Worm (Caenorhabditis elegans) whole organism, L2 larva: ENCODE results near the gene Y43F8B.2.

Experiments used
- C34F6.9 ChIP-seq: fragments of 150-350 bp; optimal IDR thresholded peaks from 2 replicates; lab custom pipeline; 2014; ENCODE audit warnings: missing biosample characterization, missing genetic modification characterization
- F13H6.1 ChIP-seq: sonication (generic microtip); optimal IDR thresholded peaks from 2 replicates; lab custom pipeline; 2016; ENCODE audit warnings: missing genetic modification characterization, missing compliant biosample characterization
- R02D3.7 ChIP-seq: fragments of 150-350 bp; optimal IDR thresholded peaks from 2 replicates; lab custom pipeline; 2014; ENCODE audit warnings: missing biosample characterization, missing genetic modification characterization
- Y55F3AM.14 ChIP-seq: fragments of 200-800 bp; sonication (Bioruptor generic); optimal IDR thresholded peaks from 2 replicates; lab custom pipeline; 2018; ENCODE audit warnings: mild to moderate bottlenecking, missing genetic modification characterization, missing compliant biosample characterization
- ZK546.5 ChIP-seq: sonication (generic microtip); optimal IDR thresholded peaks from 2 replicates; lab custom pipeline; 2017; ENCODE audit warnings: missing biosample characterization, missing genetic modification characterization
- alr-1 ChIP-seq: fragments of 150-350 bp; optimal IDR thresholded peaks from 2 replicates; lab custom pipeline; 2014; ENCODE audit warnings: missing biosample characterization, missing genetic modification characterization
- ama-1 ChIP-seq: fragments of 150-350 bp; optimal IDR thresholded peaks from 2 replicates; lab custom pipeline; 2018; ENCODE audit warnings: inconsistent platforms
- ceh-82 ChIP-seq: fragments of 150-350 bp; optimal IDR thresholded peaks from 2 replicates; lab custom pipeline; 2014; ENCODE audit warnings: missing biosample characterization, missing genetic modification characterization
- crh-2 ChIP-seq: sonication (generic microtip); optimal IDR thresholded peaks from 2 replicates; lab custom pipeline; 2017; ENCODE audit warnings: missing biosample characterization, missing genetic modification characterization
- dmd-4 ChIP-seq: sonication (generic microtip); optimal IDR thresholded peaks from 2 replicates; lab custom pipeline; 2017; ENCODE audit warnings: missing biosample characterization, missing genetic modification characterization
- fos-1 ChIP-seq: fragments of 150-350 bp; optimal IDR thresholded peaks from 2 replicates; lab custom pipeline; 2014; ENCODE audit warnings: missing biosample characterization, missing genetic modification characterization
- gmeb-1 ChIP-seq: fragments of 150-350 bp; optimal IDR thresholded peaks from 2 replicates; lab custom pipeline; 2014; ENCODE audit warnings: missing biosample characterization, missing genetic modification characterization
- lin-11 ChIP-seq: fragments of 150-350 bp; sonication (generic microtip); optimal IDR thresholded peaks from 2 replicates; lab custom pipeline; 2014; ENCODE audit warnings: missing biosample characterization, missing genetic modification characterization, inconsistent platforms, mixed read lengths
- lin-13 ChIP-seq: fragments of 150-350 bp; optimal IDR thresholded peaks from 2 replicates; lab custom pipeline; 2014; ENCODE audit warnings: missing biosample characterization, missing genetic modification reagents, missing genetic modification characterization
- lsy-2 ChIP-seq, 2 experiments: fragments of 150-350 bp in 1 of 2; sonication (generic microtip) in 1 of 2; optimal IDR thresholded peaks; 2 replicates each; lab custom pipeline; 2014 to 2017; ENCODE audit warnings: missing biosample characterization in 2 of 2, missing genetic modification characterization in 2 of 2
- mab-5 ChIP-seq: fragments of 150-350 bp; optimal IDR thresholded peaks from 2 replicates; lab custom pipeline; 2014; ENCODE audit warnings: missing biosample characterization, missing genetic modification characterization
- mbf-1 ChIP-seq: sonication (generic microtip); optimal IDR thresholded peaks from 2 replicates; lab custom pipeline; 2017; ENCODE audit warnings: missing biosample characterization, missing genetic modification characterization
- mdl-1 ChIP-seq, 2 experiments: fragments of 150-350 bp in 1 of 2; sonication (generic microtip) in 1 of 2; optimal IDR thresholded peaks; 2 replicates each; lab custom pipeline; 2017; ENCODE audit warnings: missing biosample characterization in 2 of 2, missing genetic modification characterization in 2 of 2
- nhr-11 ChIP-seq: fragments of 150-350 bp; optimal IDR thresholded peaks from 2 replicates; lab custom pipeline; 2014; ENCODE audit warnings: missing biosample characterization, missing genetic modification characterization
- nhr-129 ChIP-seq: fragments of 150-350 bp; optimal IDR thresholded peaks from 2 replicates; lab custom pipeline; 2014; ENCODE audit warnings: missing biosample characterization, missing genetic modification characterization
- nhr-21 ChIP-seq: fragments of 150-350 bp; optimal IDR thresholded peaks from 2 replicates; lab custom pipeline; 2014; ENCODE audit warnings: missing biosample characterization, missing genetic modification characterization
- nhr-23 ChIP-seq: fragments of 150-350 bp; optimal IDR thresholded peaks from 2 replicates; lab custom pipeline; 2014; ENCODE audit warnings: missing biosample characterization, missing genetic modification reagents, missing genetic modification characterization
- nhr-237 ChIP-seq: fragments of 150-350 bp; optimal IDR thresholded peaks from 2 replicates; lab custom pipeline; 2014; ENCODE audit warnings: missing biosample characterization, missing genetic modification characterization
- nhr-25 ChIP-seq: fragments of 150-350 bp; sonication (generic microtip); optimal IDR thresholded peaks from 3 replicates; lab custom pipeline; 2014; ENCODE audit warnings: missing biosample characterization, missing genetic modification characterization
- nhr-6 ChIP-seq: fragments of 150-350 bp; optimal IDR thresholded peaks from 2 replicates; lab custom pipeline; 2014; ENCODE audit warnings: missing biosample characterization, missing genetic modification characterization
- nhr-77 ChIP-seq: fragments of 150-350 bp; optimal IDR thresholded peaks from 2 replicates; lab custom pipeline; 2014; ENCODE audit warnings: missing biosample characterization, missing genetic modification characterization
- peb-1 ChIP-seq: fragments of 150-350 bp; optimal IDR thresholded peaks from 2 replicates; lab custom pipeline; 2014; ENCODE audit warnings: missing biosample characterization, missing genetic modification characterization
- sem-4 ChIP-seq: fragments of 150-350 bp; optimal IDR thresholded peaks from 2 replicates; lab custom pipeline; 2014; ENCODE audit warnings: missing biosample characterization, missing genetic modification reagents, missing genetic modification characterization
- snpc-4 ChIP-seq: fragments of 150-350 bp; optimal IDR thresholded peaks from 2 replicates; lab custom pipeline; 2014; ENCODE audit warnings: missing biosample characterization, missing genetic modification characterization
- unc-39 ChIP-seq: fragments of 150-350 bp; optimal IDR thresholded peaks from 2 replicates; lab custom pipeline; 2014; ENCODE audit warnings: missing biosample characterization, missing genetic modification characterization
- unc-62 ChIP-seq: fragments of 150-350 bp; optimal IDR thresholded peaks from 2 replicates; lab custom pipeline; 2014; ENCODE audit warnings: missing biosample characterization, missing genetic modification reagents, missing genetic modification characterization
- ztf-1 ChIP-seq: fragments of 200-800 bp; sonication (Bioruptor generic); conservative IDR thresholded peaks from 2 replicates; pipeline ENCODE4 v1.3.6; 2022; ENCODE audit warnings: missing genetic modification characterization, missing compliant biosample characterization
- ztf-11 ChIP-seq: sonication (generic microtip); optimal IDR thresholded peaks from 2 replicates; lab custom pipeline; 2017; ENCODE audit warnings: missing biosample characterization, missing genetic modification characterization
- ztf-4 ChIP-seq: fragments of 150-350 bp; optimal IDR thresholded peaks from 2 replicates; lab custom pipeline; 2014; ENCODE audit warnings: missing biosample characterization, missing genetic modification characterization

Y43F8B.2 gene

DNA sequence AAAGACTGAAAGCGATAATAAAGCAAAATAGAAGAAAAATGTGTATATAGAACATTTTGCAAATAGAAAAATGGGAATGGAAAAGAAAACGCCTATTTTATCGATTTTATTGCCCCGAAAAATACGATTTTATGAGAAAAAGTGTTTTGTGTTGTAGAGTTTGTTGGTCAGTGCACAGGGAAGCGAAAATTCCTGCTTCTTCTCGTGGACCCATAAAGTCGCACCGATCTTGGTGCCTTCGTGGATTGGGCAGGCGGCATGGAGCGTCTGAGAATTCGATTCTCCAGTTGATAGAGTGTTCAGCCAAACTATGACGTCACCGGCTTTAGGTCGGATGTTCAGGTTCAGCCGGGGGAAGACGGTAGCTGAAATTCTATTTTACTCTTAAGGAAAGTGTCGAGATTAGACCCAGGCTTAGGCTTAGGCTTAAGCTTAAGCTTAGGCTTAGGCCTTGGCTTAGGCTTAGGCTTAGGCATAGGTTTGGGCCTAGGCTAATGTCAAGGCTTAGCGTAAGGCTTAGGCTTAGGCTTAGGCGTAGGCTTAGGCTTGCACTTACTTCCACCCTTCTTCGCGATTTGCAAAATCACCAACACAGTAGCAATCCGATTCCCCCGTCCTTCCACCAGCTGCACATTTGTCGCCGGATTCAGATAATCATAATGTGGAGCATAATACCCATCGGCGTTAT lies 20.5 kb downstream of the Y43F8B.2 start, which contains the start of gene Y43F8B.19:
Gene Y43F8B.19, minus strand, starts transcription at position 51 of the 688 bp plus-strand sequence.
- no peak for TF ChIP-seq nhr-77 (tag; lab: Kevin White, UChicago)
- TF ChIP-seq nhr-23 (tag; lab: Kevin White, UChicago), result no peak
- no peak for TF ChIP-seq sem-4 (tag; lab: Kevin White, UChicago)
- TF ChIP-seq nhr-6 (tag; lab: Kevin White, UChicago), result no peak
- no peak for TF ChIP-seq unc-62 (GFP tag; lab: Kevin White, UChicago)
- no peak for TF ChIP-seq unc-39
- no peak for TF ChIP-seq R02D3.7 (tag; lab: Kevin White, UChicago)
- TF ChIP-seq lin-13 (GFP tag; lab: Kevin White, UChicago), result no peak
- TF ChIP-seq dmd-4 (tag; lab: Kevin White, UChicago), result no peak
- no peak for TF ChIP-seq gmeb-1 (tag; lab: Kevin White, UChicago)

DNA sequence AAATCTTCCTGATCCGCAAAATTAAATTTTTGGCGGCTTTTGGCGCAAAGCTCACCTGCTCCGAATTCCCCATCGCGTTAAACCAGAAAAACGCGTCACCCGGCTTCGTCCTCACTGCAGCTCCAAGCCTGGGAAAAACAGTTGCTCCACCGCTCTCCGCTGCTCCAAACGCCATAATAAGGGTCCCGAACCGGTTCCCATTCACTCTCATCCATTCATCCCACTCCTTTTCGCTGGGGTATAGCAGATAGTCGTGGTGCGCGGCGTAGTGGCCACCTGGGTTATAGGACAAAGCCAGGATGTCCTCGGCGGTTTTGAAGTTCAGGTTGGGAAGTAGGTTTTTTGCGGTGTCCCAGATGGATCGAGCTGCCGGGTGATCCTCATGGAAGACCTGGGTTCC lies 22.0 kb downstream of the Y43F8B.2 start:
- TF ChIP-seq Y55F3AM.14 (GFP tag; lab: Kevin White, UChicago), result no peak
- TF ChIP-seq peb-1, result no peak
- no peak for TF ChIP-seq ztf-4
- TF ChIP-seq ztf-11 (tag; lab: Kevin White, UChicago), result no peak
- TF ChIP-seq mdl-1 (tag; optimal IDR thresholded peaks at IDR 0.05; lab: Kevin White, UChicago), result no peak
- no peak for TF ChIP-seq alr-1
- TF ChIP-seq nhr-6 (tag; lab: Kevin White, UChicago), result no peak
- no peak for TF ChIP-seq C34F6.9 (tag; lab: Kevin White, UChicago)
- no peak for TF ChIP-seq ceh-82 (tag; lab: Kevin White, UChicago)
- TF ChIP-seq ztf-1 (GFP tag; lab: Robert Waterston, UW), result no peak
- TF ChIP-seq mbf-1 (tag; lab: Kevin White, UChicago), result no peak
- no peak for TF ChIP-seq dmd-4 (tag; lab: Kevin White, UChicago)
- no peak for TF ChIP-seq snpc-4
- no peak for TF ChIP-seq sem-4 (tag; lab: Kevin White, UChicago)
- no peak for TF ChIP-seq ama-1 (lab: Kevin White, UChicago)
- TF ChIP-seq, all 48 proteins: peak for 0

DNA sequence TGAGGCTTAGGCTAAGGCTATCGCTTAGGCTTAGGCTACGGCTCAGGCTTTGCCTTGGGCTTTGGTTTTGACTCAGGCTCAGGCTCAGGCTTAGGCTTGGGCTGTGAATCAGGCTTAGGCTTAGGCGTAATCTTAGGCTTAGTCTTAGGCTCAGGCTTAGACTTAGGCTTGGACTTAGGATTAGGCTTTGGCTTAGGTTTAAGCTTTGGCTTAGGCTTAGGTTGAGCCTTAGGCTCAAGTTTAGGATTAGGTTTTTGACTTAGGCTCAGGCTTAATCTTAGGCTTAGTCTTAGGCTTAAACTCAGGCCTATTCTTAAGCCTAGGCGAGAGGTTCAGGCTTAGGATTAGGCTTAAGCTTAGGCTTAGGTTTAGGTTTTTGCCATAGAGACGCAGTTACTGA lies 22.6 kb downstream of the Y43F8B.2 start:
- TF ChIP-seq lsy-2 (tag; optimal IDR thresholded peaks at IDR 0.05; lab: Kevin White, UChicago), result no peak
- TF ChIP-seq F13H6.1 (tag; lab: Kevin White, UChicago), result no peak
- TF ChIP-seq ztf-11 (tag; lab: Kevin White, UChicago), result no peak
- TF ChIP-seq nhr-11 (tag; lab: Kevin White, UChicago), result no peak
- no peak for TF ChIP-seq dmd-4 (tag; lab: Kevin White, UChicago)
- TF ChIP-seq peb-1, result no peak
- no peak for TF ChIP-seq ceh-82 (tag; lab: Kevin White, UChicago)
- no peak for TF ChIP-seq nhr-129 (tag; lab: Kevin White, UChicago)
- TF ChIP-seq sem-4 (tag; lab: Kevin White, UChicago), result no peak
- TF ChIP-seq ZK546.5 (tag; lab: Kevin White, UChicago), result no peak
- no peak for TF ChIP-seq alr-1

DNA sequence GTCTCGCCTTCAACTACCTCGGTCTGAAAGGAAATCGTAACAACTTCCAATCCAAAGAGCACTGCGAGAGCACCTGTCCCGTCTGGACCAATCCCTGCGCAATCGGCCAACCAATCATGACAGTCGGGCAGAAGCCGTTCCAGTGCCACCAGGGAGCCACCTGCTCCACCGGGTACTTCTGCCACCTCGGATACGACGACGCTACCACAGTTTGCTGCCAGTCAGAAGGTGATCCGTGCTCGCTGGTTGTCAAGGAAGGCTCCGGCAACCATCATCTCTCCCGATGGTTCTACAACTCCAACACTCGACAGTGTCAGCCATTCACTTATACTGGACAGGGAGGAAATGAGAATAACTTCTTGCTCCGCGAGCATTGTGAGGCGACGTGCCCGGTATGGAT lies 23.8 kb downstream of the Y43F8B.2 start:
- no peak for TF ChIP-seq nhr-21 (tag; lab: Kevin White, UChicago)
- TF ChIP-seq nhr-77 (tag; lab: Kevin White, UChicago), result no peak
- no peak for TF ChIP-seq mab-5 (tag; lab: Kevin White, UChicago)
- TF ChIP-seq lin-11 (tag; lab: Kevin White, UChicago), result no peak

DNA sequence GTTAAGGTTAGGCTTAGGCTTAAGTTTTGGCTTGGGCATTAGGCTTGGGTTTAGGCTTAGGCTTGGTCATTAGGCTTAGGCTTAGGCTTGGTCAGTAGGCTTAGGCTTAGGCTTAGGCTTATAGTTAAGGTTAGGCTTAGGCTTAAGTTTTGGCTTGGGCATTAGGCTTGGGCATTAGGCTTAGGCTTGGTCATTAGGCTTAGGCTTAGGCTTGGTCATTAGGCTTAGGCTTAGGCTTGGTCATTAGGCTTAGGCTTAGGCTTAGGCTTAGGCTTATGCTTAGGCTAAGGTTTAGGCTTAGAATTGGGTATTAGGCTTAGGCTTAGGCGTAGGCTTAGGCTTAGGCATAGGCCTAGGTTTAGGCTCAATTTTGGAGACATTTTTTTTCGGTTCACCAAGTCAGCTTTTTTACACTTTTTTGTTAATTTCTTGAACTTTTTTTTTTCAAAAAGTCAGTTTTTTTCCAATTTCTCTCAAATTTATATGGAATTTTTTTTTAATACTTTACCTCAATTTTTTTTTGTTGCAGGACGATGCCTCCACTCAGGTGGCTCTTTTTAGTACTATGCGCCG lies 30.2 kb downstream of the Y43F8B.2 start, which contains the start of gene Y43F8B.3:
Gene Y43F8B.3, plus strand, starts transcription at position 523 of the 573 bp plus-strand sequence.
- TF ChIP-seq fos-1 (tag; lab: Kevin White, UChicago) (no peak), nhr-25 (no peak), nhr-237 (tag; lab: Kevin White, UChicago) (no peak), snpc-4 (no peak), crh-2 (tag; lab: Kevin White, UChicago) (no peak), ama-1 (lab: Kevin White, UChicago) (no peak), alr-1 (no peak)
